Worm (Caenorhabditis elegans): Measurements from ENCODE around the gene F26G1.9.

DNA sequence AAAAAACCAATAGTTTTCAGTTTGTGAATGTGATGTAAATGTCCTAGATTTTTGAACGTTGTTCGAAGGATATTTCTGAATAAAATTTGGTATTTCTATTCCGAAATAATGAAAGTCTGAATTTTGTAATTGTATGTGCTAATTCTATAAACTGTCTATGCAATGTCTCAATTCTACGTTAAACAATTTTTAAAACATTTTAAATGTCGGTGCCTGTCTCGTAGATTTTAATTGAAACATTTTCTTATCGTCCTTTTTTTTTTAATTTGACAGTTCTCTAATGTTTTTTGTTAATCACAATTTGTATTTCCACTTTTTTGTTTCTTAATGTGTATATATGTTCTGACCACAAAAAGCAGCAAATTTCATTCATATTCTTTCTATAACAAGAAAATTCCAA, 44.1 kb downstream of the F26G1.9 start, which contains the start of gene F41C3.7:
- TF ChIP-seq unc-130 (tag; optimal IDR thresholded peaks at IDR 0.05) = no peak
- no peak for TF ChIP-seq nhr-90 (tag; optimal IDR thresholded peaks at IDR 0.05; ENCODE audit: poor library complexity)
